Worm (Caenorhabditis elegans) whole organism, L4 larva: ENCODE results near the gene F09E10.7.

Experiments
- F10B5.3 ChIP-seq: sonication (generic microtip); optimal IDR thresholded peaks from 2 replicates; lab custom pipeline; 2016; ENCODE audit warnings: mild to moderate bottlenecking, missing genetic modification characterization, missing compliant biosample characterization
- F26F4.8 ChIP-seq: fragments of 200-800 bp; sonication (Bioruptor generic); conservative IDR thresholded peaks from 2 replicates; pipeline ENCODE4 v1.3.6; 2022; ENCODE audit warnings: missing genetic modification characterization, missing compliant biosample characterization
- F44E2.7 ChIP-seq: fragments of 200-800 bp; sonication (Bioruptor generic); IDR thresholded peaks from 2 replicates; pipeline ENCODE4 v2.1.2; 2022; ENCODE audit warnings: missing genetic modification characterization, missing compliant biosample characterization
- R02D3.7 ChIP-seq: fragments of 150-350 bp; sonication (generic microtip); optimal IDR thresholded peaks from 3 replicates; lab custom pipeline; 2014; ENCODE audit warnings: missing biosample characterization, missing genetic modification characterization
- T26A8.4 ChIP-seq: fragments of 200-800 bp; sonication (Bioruptor generic); IDR thresholded peaks from 2 replicates; pipeline ENCODE4 v1.3.6; 2022; ENCODE audit warnings: missing genetic modification characterization, missing compliant biosample characterization
- Y48G9A.11 ChIP-seq: fragments of 200-800 bp; sonication (Bioruptor generic); IDR thresholded peaks from 2 replicates; pipeline ENCODE4 v1.3.6; 2022; ENCODE audit warnings: missing genetic modification reagents, missing genetic modification characterization, missing compliant biosample characterization
- Y75B8A.6 ChIP-seq: fragments of 200-800 bp; sonication (Bioruptor generic); IDR thresholded peaks from 2 replicates; pipeline ENCODE4 v1.3.6; 2022; ENCODE audit warnings: missing genetic modification reagents, missing genetic modification characterization, missing compliant biosample characterization
- aha-1 ChIP-seq: fragments of 150-350 bp; peaks from one replicate; lab custom pipeline; 2014; ENCODE audit warnings: missing biosample characterization, missing genetic modification characterization
- attf-4 ChIP-seq: sonication (generic microtip); optimal IDR thresholded peaks from 3 replicates; lab custom pipeline; 2017; ENCODE audit warnings: missing biosample characterization, missing genetic modification characterization
- ceh-20 ChIP-seq: fragments of 200-800 bp; sonication (Bioruptor generic); IDR thresholded peaks from 2 replicates; pipeline ENCODE4 v1.3.6; 2022; ENCODE audit warnings: missing genetic modification reagents, missing genetic modification characterization, missing compliant biosample characterization
- ceh-32 ChIP-seq: sonication (generic microtip); optimal IDR thresholded peaks from 2 replicates; lab custom pipeline; 2016; ENCODE audit warnings: mild to moderate bottlenecking, missing genetic modification characterization, missing compliant biosample characterization; ENCODE audit not compliant: poor library complexity
- ces-1 ChIP-seq: fragments of 150-350 bp; sonication (generic microtip); optimal IDR thresholded peaks from 4 replicates; lab custom pipeline; 2014; ENCODE audit warnings: missing biosample characterization, missing genetic modification reagents, missing genetic modification characterization
- cey-2 ChIP-seq: sonication (generic microtip); optimal IDR thresholded peaks from 3 replicates; lab custom pipeline; 2017; ENCODE audit warnings: missing genetic modification characterization, mild to moderate bottlenecking, missing compliant biosample characterization, antibody characterized with exemption, borderline replicate concordance; ENCODE audit not compliant: insufficient read depth
- daf-12 ChIP-seq: fragments of 150-350 bp; optimal IDR thresholded peaks from 2 replicates; lab custom pipeline; 2014; ENCODE audit warnings: missing biosample characterization, missing genetic modification reagents, missing genetic modification characterization
- daf-16 ChIP-seq, 3 experiments: sonication (generic microtip); optimal IDR thresholded peaks; 2 replicates each; lab custom pipeline; 2016 to 2017; ENCODE audit warnings: missing genetic modification characterization in 3 of 3, missing genetic modification reagents in 3 of 3, mild to moderate bottlenecking in 2 of 3, missing compliant biosample characterization in 2 of 3, missing biosample characterization in 1 of 3, moderate library complexity in 1 of 3
- dmd-6 ChIP-seq: fragments of 200-800 bp; sonication (Bioruptor generic); IDR thresholded peaks from 2 replicates; pipeline ENCODE4 v1.3.6; 2022; ENCODE audit warnings: missing genetic modification reagents, missing genetic modification characterization, missing compliant biosample characterization
- duxl-1 ChIP-seq: sonication (generic microtip); optimal IDR thresholded peaks from 2 replicates; lab custom pipeline; 2016; ENCODE audit warnings: mild to moderate bottlenecking, missing genetic modification characterization, moderate library complexity, missing compliant biosample characterization; ENCODE audit not compliant: poor library complexity
- dve-1 ChIP-seq: sonication (generic microtip); optimal IDR thresholded peaks from 2 replicates; lab custom pipeline; 2017; ENCODE audit warnings: antibody characterized with exemption, mild to moderate bottlenecking, missing genetic modification characterization, missing compliant biosample characterization; ENCODE audit not compliant: insufficient read depth
- egl-27 ChIP-seq: sonication (generic microtip); optimal IDR thresholded peaks from 3 replicates; lab custom pipeline; 2017; ENCODE audit warnings: missing biosample characterization, missing genetic modification reagents, missing genetic modification characterization
- fos-1 ChIP-seq: fragments of 150-350 bp; optimal IDR thresholded peaks from 2 replicates; lab custom pipeline; 2014; ENCODE audit warnings: missing biosample characterization, missing genetic modification characterization
- gei-8 ChIP-seq: fragments of 200-800 bp; sonication (Bioruptor generic); optimal IDR thresholded peaks from 2 replicates; lab custom pipeline; 2018; ENCODE audit warnings: mild to moderate bottlenecking, missing genetic modification characterization, missing compliant biosample characterization
- hif-1 ChIP-seq, 2 experiments: sonication (generic microtip); optimal IDR thresholded peaks; 2 replicates each; lab custom pipeline; 2016 to 2017; ENCODE audit warnings: missing compliant biosample characterization in 2 of 2, missing genetic modification characterization in 2 of 2, missing genetic modification reagents in 2 of 2, missing genotype in 2 of 2, mild to moderate bottlenecking in 1 of 2
- lin-1 ChIP-seq: fragments of 200-800 bp; sonication (Bioruptor generic); IDR thresholded peaks from 2 replicates; pipeline ENCODE4 v1.3.6; 2022; ENCODE audit warnings: missing genetic modification reagents, missing genetic modification characterization, missing compliant biosample characterization
- lin-38 ChIP-seq: fragments of 200-800 bp; sonication (Bioruptor generic); IDR thresholded peaks from 2 replicates; pipeline ENCODE4 v1.3.6; 2022; ENCODE audit warnings: missing genetic modification reagents, missing genetic modification characterization, missing compliant biosample characterization
- lin-39 ChIP-seq: fragments of 150-350 bp; optimal IDR thresholded peaks from 2 replicates; lab custom pipeline; 2014; ENCODE audit warnings: missing biosample characterization, missing genetic modification reagents, missing genetic modification characterization
- lir-3 ChIP-seq: sonication (generic microtip); optimal IDR thresholded peaks from 2 replicates; lab custom pipeline; 2016; ENCODE audit warnings: mild to moderate bottlenecking, missing genetic modification characterization, missing compliant biosample characterization
- madf-5 ChIP-seq, 2 experiments: fragments of 200-800 bp; sonication (Bioruptor generic); IDR thresholded peaks; 2 replicates each; pipeline ENCODE4 v1.3.6; 2022; ENCODE audit warnings: missing compliant biosample characterization in 2 of 2, missing genetic modification characterization in 2 of 2
- mdl-1 ChIP-seq, 2 experiments: fragments of 150-350 bp in 1 of 2; sonication (generic microtip) in 1 of 2; optimal IDR thresholded peaks; 2 replicates each; lab custom pipeline; 2014 to 2017; ENCODE audit warnings: missing biosample characterization in 2 of 2, missing genetic modification characterization in 2 of 2
- mdt-29 ChIP-seq: fragments of 200-800 bp; sonication (Bioruptor generic); IDR thresholded peaks from 2 replicates; pipeline ENCODE4 v1.3.6; 2022; ENCODE audit warnings: missing genetic modification reagents, missing genetic modification characterization, missing compliant biosample characterization
- mxl-2 ChIP-seq: fragments of 200-800 bp; sonication (Bioruptor generic); conservative IDR thresholded peaks from 2 replicates; pipeline ENCODE4 v1.3.6; 2022; ENCODE audit warnings: missing genetic modification reagents, missing genetic modification characterization, missing compliant biosample characterization
- nhr-111 ChIP-seq: fragments of 200-800 bp; sonication (Bioruptor generic); optimal IDR thresholded peaks from 2 replicates; lab custom pipeline; 2018; ENCODE audit warnings: mild to moderate bottlenecking, missing genetic modification characterization, missing compliant biosample characterization
- nhr-28 ChIP-seq: fragments of 150-350 bp; optimal IDR thresholded peaks from 2 replicates; lab custom pipeline; 2014; ENCODE audit warnings: missing biosample characterization, missing genetic modification characterization
- nhr-42 ChIP-seq: fragments of 200-800 bp; sonication (Bioruptor generic); IDR thresholded peaks from 2 replicates; pipeline ENCODE4 v1.3.6; 2022; ENCODE audit warnings: missing genetic modification characterization, missing compliant biosample characterization
- nhr-6 ChIP-seq: fragments of 150-350 bp; optimal IDR thresholded peaks from 2 replicates; lab custom pipeline; 2014; ENCODE audit warnings: missing biosample characterization, missing genetic modification characterization
- nhr-77 ChIP-seq: fragments of 150-350 bp; optimal IDR thresholded peaks from 2 replicates; lab custom pipeline; 2014; ENCODE audit warnings: missing biosample characterization, missing genetic modification characterization
- pha-4 ChIP-seq, 2 experiments: fragments of 150-350 bp in 1 of 2; fragments of 200-800 bp in 1 of 2; sonication (Bioruptor generic) in 1 of 2; IDR thresholded peaks in 1 of 2; optimal IDR thresholded peaks in 1 of 2; 2 replicates each; pipeline versions ENCODE4 v1.3.6 to Lab custom; 2014 to 2022; ENCODE audit warnings: missing genetic modification characterization in 2 of 2, missing genetic modification reagents in 2 of 2, missing biosample characterization in 1 of 2, missing compliant biosample characterization in 1 of 2
- pqm-1 ChIP-seq: sonication (generic microtip); optimal IDR thresholded peaks from 2 replicates; lab custom pipeline; 2017; ENCODE audit warnings: missing biosample characterization, missing genetic modification characterization
- rbr-2 ChIP-seq: sonication (generic microtip); optimal IDR thresholded peaks from 2 replicates; lab custom pipeline; 2016; ENCODE audit warnings: missing genotype, missing genetic modification characterization, missing compliant biosample characterization
- sdz-12 ChIP-seq: fragments of 200-800 bp; sonication (Bioruptor generic); optimal IDR thresholded peaks from 2 replicates; lab custom pipeline; 2018; ENCODE audit warnings: mild to moderate bottlenecking, missing genetic modification characterization, missing compliant biosample characterization
- tag-97 ChIP-seq: fragments of 200-800 bp; sonication (Bioruptor generic); IDR thresholded peaks from 2 replicates; pipeline ENCODE4 v1.3.6; 2022; ENCODE audit warnings: missing genetic modification characterization, missing compliant biosample characterization
- unc-62 ChIP-seq, 3 experiments: fragments of 150-350 bp in 1 of 3; sonication (generic microtip); optimal IDR thresholded peaks in 2 of 3; peaks in 1 of 3; 1 replicate in 1 of 3; 2 replicates in 2 of 3; lab custom pipeline; 2014 to 2017; ENCODE audit warnings: missing biosample characterization in 3 of 3, missing genetic modification characterization in 3 of 3, missing genetic modification reagents in 3 of 3, missing genotype in 1 of 3
- vab-7 ChIP-seq: fragments of 200-800 bp; sonication (Bioruptor generic); IDR thresholded peaks from 2 replicates; pipeline ENCODE4 v1.3.6; 2022; ENCODE audit warnings: missing genetic modification reagents, missing genetic modification characterization, missing compliant biosample characterization
- zag-1 ChIP-seq: fragments of 150-350 bp; optimal IDR thresholded peaks from 2 replicates; lab custom pipeline; 2014; ENCODE audit warnings: missing biosample characterization, missing genetic modification characterization
- zip-2 ChIP-seq: fragments of 150-350 bp; optimal IDR thresholded peaks from 2 replicates; lab custom pipeline; 2014; ENCODE audit warnings: missing biosample characterization, missing genetic modification characterization
- ztf-7 ChIP-seq: fragments of 150-350 bp; optimal IDR thresholded peaks from 2 replicates; lab custom pipeline; 2014; ENCODE audit warnings: missing biosample characterization, missing genetic modification characterization

F09E10.7 gene

ce11 chrX:1504529-1505080, 3.0 kb upstream of the F09E10.7 start (continued):
- no peak for TF ChIP-seq lir-3 (tag; lab: Kevin White, UChicago)
- TF ChIP-seq nhr-6 (tag; lab: Kevin White, UChicago): peak; percentile 68
- TF ChIP-seq mxl-2 (GFP tag; lab: Robert Waterston, UW): no peak
- TF ChIP-seq lin-1 (GFP tag; lab: Robert Waterston, UW): peak; percentile 57; the same call in 1 of the 2 replicates
- TF ChIP-seq aha-1 (tag; lab: Kevin White, UChicago): peak; percentile 100
- TF ChIP-seq ceh-20: no peak
- TF ChIP-seq dve-1 (tag; lab: Kevin White, UChicago): peak; percentile 96
- TF ChIP-seq lin-39 (tag; lab: Kevin White, UChicago): no peak
- TF ChIP-seq T26A8.4 (GFP tag; lab: Robert Waterston, UW): 0 out of 2 replicates have a peak, but pooled peaks have one; percentile 56
- no peak for TF ChIP-seq ces-1 (GFP tag; lab: Kevin White, UChicago)
- TF ChIP-seq egl-27 (tag; lab: Kevin White, UChicago): no peak
- TF ChIP-seq pha-4 (GFP tag; IDR thresholded peaks at IDR 0.05; lab: Robert Waterston, UW): peak; percentile 59; the same call in 1 of the 2 replicates
- no peak for TF ChIP-seq pha-4 (tag; optimal IDR thresholded peaks at IDR 0.05; lab: Kevin White, UChicago)
- TF ChIP-seq tag-97 (GFP tag; lab: Robert Waterston, UW): no peak
- TF ChIP-seq R02D3.7: no peak
- no peak for TF ChIP-seq madf-5 (GFP tag; IDR thresholded peaks at IDR 0.05; lab: Robert Waterston, UW)
- TF ChIP-seq F26F4.8: no peak
- TF ChIP-seq daf-16 (GFP tag; optimal IDR thresholded peaks at IDR 0.05; lab: Kevin White, UChicago): peak; percentile 41 to 98
- peak; percentile 100 for TF ChIP-seq daf-16 (tag; optimal IDR thresholded peaks at IDR 0.05; lab: Kevin White, UChicago)
- TF ChIP-seq ztf-7: no peak
- no peak for TF ChIP-seq F44E2.7 (GFP tag; lab: Robert Waterston, UW)
- TF ChIP-seq unc-62 (GFP tag; optimal IDR thresholded peaks at IDR 0.05 in 1 of 2; lab: Kevin White, UChicago): peak in 1 of 2 experiments; percentile 100
- no peak for TF ChIP-seq unc-62 (tag; optimal IDR thresholded peaks at IDR 0.05; lab: Kevin White, UChicago)
- TF ChIP-seq Y48G9A.11 (GFP tag; lab: Robert Waterston, UW): no peak
- no peak for TF ChIP-seq duxl-1 (tag; lab: Kevin White, UChicago)
- TF ChIP-seq cey-2 (tag; lab: Kevin White, UChicago): peak; percentile 47
- no peak for TF ChIP-seq vab-7 (GFP tag; lab: Robert Waterston, UW)
- TF ChIP-seq pqm-1 (tag; lab: Kevin White, UChicago): no peak
- TF ChIP-seq, all 104 proteins: peak for 40

ce11 chrX:1503698-1504501, 2.2 kb upstream of the F09E10.7 start:
- no peak for TF ChIP-seq ceh-32 (tag; lab: Kevin White, UChicago)
- no peak for TF ChIP-seq rbr-2
- peak; percentile 37 for TF ChIP-seq nhr-28 (tag; lab: Kevin White, UChicago)
- peak; percentile 37; the same call in 1 of the 2 replicates for TF ChIP-seq dmd-6
- no peak for TF ChIP-seq zip-2 (tag; lab: Kevin White, UChicago)
- TF ChIP-seq nhr-42: peak; percentile 70; the same call in 1 of the 2 replicates
- peak; percentile 82 for TF ChIP-seq sdz-12
- no peak for TF ChIP-seq mdl-1 (tag; optimal IDR thresholded peaks at IDR 0.05; lab: Kevin White, UChicago)
- no peak for TF ChIP-seq F26F4.8
- peak; percentile 88; the same call in 1 of the 2 replicates for TF ChIP-seq Y75B8A.6 (GFP tag; lab: Robert Waterston, UW)
- TF ChIP-seq nhr-77 (tag; lab: Kevin White, UChicago): peak; percentile 97
- TF ChIP-seq F10B5.3 (tag; lab: Kevin White, UChicago): no peak
- peak; percentile 52 for TF ChIP-seq nhr-111 (GFP tag; lab: Kevin White, UChicago)
- TF ChIP-seq ztf-7: no peak
- TF ChIP-seq aha-1 (tag; lab: Kevin White, UChicago): peak; percentile 87
- TF ChIP-seq gei-8 (GFP tag; lab: Kevin White, UChicago): peak; percentile 25
- TF ChIP-seq fos-1: no peak
- no peak for TF ChIP-seq egl-27 (tag; lab: Kevin White, UChicago)
- TF ChIP-seq lin-38 (GFP tag; lab: Robert Waterston, UW): no peak
- TF ChIP-seq hif-1 (tag; optimal IDR thresholded peaks at IDR 0.05; lab: Kevin White, UChicago): peak in 1 of 2 experiments; percentile 65
- TF ChIP-seq pqm-1 (tag; lab: Kevin White, UChicago): no peak
- no peak for TF ChIP-seq zag-1 (tag; lab: Kevin White, UChicago)
- peak; percentile 72 for TF ChIP-seq mdt-29
- TF ChIP-seq daf-12: no peak
- TF ChIP-seq mxl-2 (GFP tag; lab: Robert Waterston, UW): no peak
- TF ChIP-seq attf-4: no peak
